Fruit fly (Drosophila melanogaster) whole organism, adult: ENCODE results near the gene Best1.

Experiments used
- CG11617 ChIP-seq: fragments of 200-800 bp; sonication (Bioruptor generic); optimal IDR thresholded peaks from 2 replicates; lab custom pipeline; 2017; ENCODE audit warnings: mild to moderate bottlenecking, missing biosample characterization, missing genetic modification reagents, missing genetic modification characterization
- Clk ChIP-seq: fragments of 200-800 bp; sonication (Bioruptor generic); optimal IDR thresholded peaks from 2 replicates; lab custom pipeline; 2017; ENCODE audit warnings: missing biosample characterization, missing genetic modification characterization
- kay ChIP-seq: fragments of 200-800 bp; sonication (Bioruptor generic); peaks from one replicate; lab custom pipeline; 2016; ENCODE audit warnings: missing biosample characterization, missing genetic modification characterization, borderline replicate concordance

dm6 chr3R:10190084-10190782 lies 19.9 kb upstream of the Best1 start, which contains the start of gene Syn:
- TF ChIP-seq CG11617 (GFP tag; lab: Kevin White, UChicago) (no peak), Clk (GFP tag; lab: Kevin White, UChicago) (no peak), kay (no peak)
